Fruit fly (Drosophila melanogaster) Kc167 (cell line): Measurements from ENCODE around the gene CG6765.

Source experiments
- Sin3A ChIP-seq: fragments of >200 bp; optimal IDR thresholded peaks from 2 replicates; lab custom pipeline; 2018; ENCODE audit warnings: missing external identifiers
- h ChIP-seq: fragments of >200 bp; optimal IDR thresholded peaks from 3 replicates; lab custom pipeline; 2018; ENCODE audit warnings: missing external identifiers
- insv ChIP-seq: fragments of >200 bp; optimal IDR thresholded peaks from 3 replicates; lab custom pipeline; 2018; ENCODE audit warnings: missing external identifiers
- psq ChIP-seq: fragments of >200 bp; optimal IDR thresholded peaks from 2 replicates; lab custom pipeline; 2017; ENCODE audit warnings: missing external identifiers

DNA sequence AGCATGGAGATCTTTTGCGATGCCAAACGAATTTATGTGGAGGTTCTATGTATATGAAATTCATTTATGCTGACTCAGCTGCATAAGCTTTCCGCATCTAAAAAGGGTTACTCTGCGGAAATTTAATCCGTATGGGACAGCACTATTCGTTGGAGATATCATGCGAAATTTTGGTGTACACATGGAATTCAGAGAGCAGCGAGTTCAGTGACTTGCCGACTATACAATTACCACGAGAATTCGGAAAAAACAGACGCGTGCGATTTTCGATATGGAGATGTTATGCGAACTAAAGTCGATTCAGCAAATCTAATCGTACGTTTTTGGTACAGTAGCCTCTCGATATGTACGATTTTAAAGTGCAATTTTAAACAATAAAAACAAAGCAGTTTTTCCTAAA lies 15.3 kb downstream of the CG6765 start:
- TF ChIP-seq psq (no peak), h (lab: Kevin White, UChicago) (no peak), Sin3A (lab: Kevin White, UChicago) (no peak), insv (lab: Kevin White, UChicago) (no peak)
